Fruit fly (Drosophila melanogaster): ENCODE data around the gene CG46316.

Gene CG46316

DNA sequence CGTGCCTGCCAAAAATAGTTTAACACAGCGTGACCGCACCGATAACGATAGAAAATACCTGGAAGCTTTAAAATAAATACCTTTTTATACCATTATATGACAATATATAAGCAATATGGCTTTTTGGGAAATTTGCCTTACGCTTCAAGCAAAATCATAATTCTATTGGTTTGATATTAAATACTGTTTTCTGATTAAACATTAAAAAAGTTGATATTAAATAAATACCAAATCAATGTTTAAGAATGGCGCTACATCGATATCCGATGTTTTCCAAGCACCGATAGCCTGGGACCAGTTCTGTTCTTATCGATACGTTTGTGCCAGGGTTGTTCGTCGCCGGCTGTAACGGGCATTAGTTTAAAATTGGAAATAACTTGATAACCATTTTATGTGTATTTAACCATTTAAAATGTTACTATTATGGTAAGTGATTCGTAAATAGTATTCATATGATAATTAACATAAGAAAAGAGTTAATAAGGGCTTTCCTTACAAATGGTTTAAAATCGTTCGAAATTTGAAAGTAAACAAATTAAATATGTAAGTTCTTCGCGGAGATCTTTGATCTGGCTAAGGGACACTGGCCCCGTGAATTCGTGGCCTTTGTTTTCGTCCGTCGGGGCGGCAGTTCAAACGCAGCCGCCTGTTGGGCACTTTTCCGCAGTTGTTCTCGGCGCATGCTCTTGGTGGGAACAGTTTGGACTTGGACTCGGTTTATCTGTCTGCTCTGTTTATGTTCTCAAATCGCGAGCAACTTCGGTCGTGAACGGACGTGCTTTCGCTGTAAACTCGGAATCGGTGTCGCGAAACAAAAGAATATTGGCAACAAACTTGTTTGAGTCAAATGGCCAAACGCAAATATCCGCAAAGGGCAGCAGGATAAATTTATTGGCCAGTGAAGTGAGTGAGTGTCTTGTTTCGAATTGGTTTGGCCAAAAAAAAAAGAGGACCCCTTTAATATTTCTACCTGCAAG is 7.0 kb downstream of the CG46316 start, which contains the start of the genes CG13630 and tok (continued):
- TF ChIP-seq gt (GFP tag; IDR thresholded peaks at IDR 0.05) (no peak), Dek (tag; optimal IDR thresholded peaks at IDR 0.05) (no peak), Scr (GFP tag; IDR thresholded peaks at IDR 0.05; ENCODE audit: partially characterized antibody) (peak; percentile 78), Spps (tag; optimal IDR thresholded peaks at IDR 0.05) (no peak), CG14710 (tag; optimal IDR thresholded peaks at IDR 0.05) (peak; percentile 42), CG7271 (tag; optimal IDR thresholded peaks at IDR 0.05) (no peak), en (GFP tag; optimal IDR thresholded peaks at IDR 0.05) (no peak), Usf (GFP tag; optimal IDR thresholded peaks at IDR 0.05) (no peak), chinmo (GFP tag; IDR thresholded peaks at IDR 0.05; ENCODE audit: partially characterized antibody) (0 out of 4 replicates have a peak, but pooled peaks have one; percentile 7), inv (GFP tag; IDR thresholded peaks at IDR 0.05; ENCODE audit: partially characterized antibody) (peak; percentile 69), p53 (GFP tag; optimal IDR thresholded peaks at IDR 0.05) (peak; percentile 49), CG3281 (GFP tag; optimal IDR thresholded peaks at IDR 0.05) (peak; percentile 100), Jarid2 (GFP tag; optimal IDR thresholded peaks at IDR 0.05) (peak; percentile 56), gem (tag; optimal IDR thresholded peaks at IDR 0.05) (no peak), CG8089 (GFP tag; optimal IDR thresholded peaks at IDR 0.05) (no peak), vnd (GFP tag; IDR thresholded peaks at IDR 0.05; ENCODE audit: partially characterized antibody) (peak; percentile 66), Dll (GFP tag; IDR thresholded peaks at IDR 0.05; ENCODE audit: partially characterized antibody) (peak; percentile 77), ttk (GFP tag; IDR thresholded peaks at IDR 0.05) (no peak), slbo (GFP tag; IDR thresholded peaks at IDR 0.05) (no peak), br (optimal IDR thresholded peaks at IDR 0.05) (no peak), CG7556 (GFP tag; optimal IDR thresholded peaks at IDR 0.05) (no peak), Sry-δ (GFP tag; optimal IDR thresholded peaks at IDR 0.05) (peak; percentile 57), Ets65A (GFP tag) (peak; percentile 9), ssp (GFP tag; IDR thresholded peaks at IDR 0.05) (no peak), CG13287 (GFP tag; IDR thresholded peaks at IDR 0.05; ENCODE audit: partially characterized antibody) (peak; percentile 76), luna (GFP tag; optimal IDR thresholded peaks at IDR 0.05) (no peak), Ets97D (GFP tag; optimal IDR thresholded peaks at IDR 0.05) (peak; percentile 21), CG11504 (tag; optimal IDR thresholded peaks at IDR 0.05) (peak; percentile 86), Deaf1 (tag; optimal IDR thresholded peaks at IDR 0.05) (peak; percentile 84), CG2116 (GFP tag; optimal IDR thresholded peaks at IDR 0.05) (peak; percentile 85), Pdp1 (GFP tag; optimal IDR thresholded peaks at IDR 0.05) (peak in 1 of 2 experiments; percentile 18), sd (tag; optimal IDR thresholded peaks at IDR 0.05) (peak; percentile 42), HLH4C (GFP tag; IDR thresholded peaks at IDR 0.05; ENCODE audit: partially characterized antibody) (peak; percentile 88), Dref (GFP tag; IDR thresholded peaks at IDR 0.05) (peak; percentile 96), knrl (GFP tag; IDR thresholded peaks at IDR 0.05; ENCODE audit: partially characterized antibody) (peak; percentile 65), otp (GFP tag; IDR thresholded peaks at IDR 0.05) (no peak), pzg (GFP tag; optimal IDR thresholded peaks at IDR 0.05) (peak; percentile 69), hth (optimal IDR thresholded peaks at IDR 0.05) (no peak), Rfx (GFP tag; IDR thresholded peaks at IDR 0.05) (peak; percentile 35; the same call in 1 of the 2 replicates), CG15514 (GFP tag; optimal IDR thresholded peaks at IDR 0.05) (peak; percentile 45), zen2 (GFP tag; IDR thresholded peaks at IDR 0.05; ENCODE audit: partially characterized antibody) (peak; percentile 41; the same call in 1 of the 3 replicates), BEAF-32 (GFP tag; optimal IDR thresholded peaks at IDR 0.05) (peak; percentile 83)

Data from whole organism, embryonic.